Fruit fly (Drosophila melanogaster) S2 (cell line): ENCODE data around the gene CG11737.

Experiments
- CG8478 ChIP-seq: fragments of >200 bp; optimal IDR thresholded peaks from 2 replicates; lab custom pipeline; 2018
- CTCF ChIP-seq, 2 experiments: fragments of >200 bp; optimal IDR thresholded peaks; 2 replicates each; lab custom pipeline; 2018

CG11737 gene

DNA sequence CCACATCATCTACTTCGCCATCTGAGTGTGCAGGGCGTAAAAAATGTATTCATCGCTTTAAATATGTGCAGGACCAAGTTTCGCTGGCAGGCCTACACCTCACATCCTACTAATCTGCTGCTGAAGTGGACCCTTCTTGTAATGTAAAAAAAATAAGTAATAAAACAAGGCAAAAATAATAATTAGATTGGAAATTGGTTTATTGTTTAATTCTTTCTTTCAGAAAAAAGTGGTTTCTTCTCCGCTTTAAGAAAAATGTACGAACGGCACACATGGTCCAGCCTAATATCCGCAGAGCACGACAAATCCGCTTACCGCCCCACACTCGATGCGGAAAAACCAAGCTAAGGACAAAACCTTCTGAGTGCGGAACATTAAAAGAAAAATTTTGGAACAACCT lies 28.2 kb downstream of the CG11737 start:
- no peak for TF ChIP-seq CTCF (optimal IDR thresholded peaks at IDR 0.05; lab: Kevin White, UChicago)
- no peak for TF ChIP-seq CG8478 (lab: Kevin White, UChicago)

DNA sequence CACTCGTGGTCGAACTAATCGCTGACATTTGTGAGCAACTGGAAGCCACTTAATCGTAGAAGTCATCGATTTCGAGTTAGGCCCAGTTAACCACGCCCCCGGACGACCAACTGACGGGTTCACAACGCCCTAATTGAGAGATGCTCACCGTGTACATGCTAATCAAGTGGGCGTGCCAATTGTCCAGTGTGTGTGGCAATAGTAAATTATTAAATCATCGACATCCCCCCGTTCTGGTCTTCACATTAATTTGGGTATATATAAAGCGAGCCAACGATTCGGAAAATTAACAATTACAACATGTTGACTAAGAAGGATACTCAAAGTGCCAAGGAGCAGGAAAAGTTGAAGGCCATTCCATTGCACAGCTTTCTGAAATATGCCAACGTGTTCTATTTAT lies 34.6 kb downstream of the CG11737 start, which contains the start of gene Or85d:
TSS of gene Or85d (plus strand) at position 301 of the 400 bp plus-strand sequence.
- TF ChIP-seq CTCF (optimal IDR thresholded peaks at IDR 0.05; lab: Kevin White, UChicago) (no peak), CG8478 (lab: Kevin White, UChicago) (no peak)

DNA sequence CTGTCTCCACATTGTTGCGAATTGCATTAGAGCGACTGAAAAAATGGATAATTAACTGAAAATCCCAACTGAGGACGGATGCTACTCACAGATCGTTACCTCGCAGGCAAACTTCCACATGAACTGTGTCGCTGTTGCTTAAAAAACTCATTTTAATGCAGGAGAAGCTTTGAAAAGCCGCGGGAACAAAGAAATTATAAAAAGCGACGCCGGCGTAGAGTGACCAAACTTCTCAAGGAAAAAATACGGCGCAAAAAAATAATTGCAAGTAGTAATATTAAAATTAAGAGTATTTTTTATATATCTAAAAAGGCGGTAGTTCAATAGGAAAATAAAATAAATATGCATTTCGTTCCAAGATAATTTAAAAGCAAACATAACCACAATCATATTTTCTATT lies 43.9 kb downstream of the CG11737 start, which contains the start of gene pch2:
TSS of gene pch2 (minus strand) at position 243 of the 400 bp plus-strand sequence.
- TF ChIP-seq CTCF (optimal IDR thresholded peaks at IDR 0.05; lab: Kevin White, UChicago) (no peak), CG8478 (lab: Kevin White, UChicago) (no peak)

DNA sequence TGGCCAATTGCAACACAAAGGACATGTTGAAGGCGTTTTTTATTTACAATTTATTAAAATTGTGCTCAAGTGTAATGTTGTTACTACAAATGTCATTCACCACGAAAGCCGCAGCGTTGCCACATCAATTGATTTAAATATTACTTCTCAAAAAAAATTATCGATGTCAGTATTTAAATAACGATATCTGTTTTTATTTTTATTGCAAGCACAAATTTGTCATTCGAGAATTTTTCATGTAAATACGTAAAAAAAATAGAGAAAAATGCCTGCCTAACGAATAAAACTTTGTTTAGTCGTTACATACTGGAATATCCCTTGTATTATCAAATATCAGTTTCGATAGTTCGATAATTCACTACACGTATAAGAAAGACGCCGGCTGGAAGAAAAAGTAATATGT lies 44.8 kb downstream of the CG11737 start, which contains the start of the genes mRpS18A and CG31460:
TSS of gene mRpS18A (minus strand) at position 110 of the 403 bp plus-strand sequence.
TSS of gene CG31460 (plus strand) at position 190 of the 403 bp plus-strand sequence.
- no peak for TF ChIP-seq CTCF (optimal IDR thresholded peaks at IDR 0.05; lab: Kevin White, UChicago)
- TF ChIP-seq CG8478 (lab: Kevin White, UChicago), result no peak

DNA sequence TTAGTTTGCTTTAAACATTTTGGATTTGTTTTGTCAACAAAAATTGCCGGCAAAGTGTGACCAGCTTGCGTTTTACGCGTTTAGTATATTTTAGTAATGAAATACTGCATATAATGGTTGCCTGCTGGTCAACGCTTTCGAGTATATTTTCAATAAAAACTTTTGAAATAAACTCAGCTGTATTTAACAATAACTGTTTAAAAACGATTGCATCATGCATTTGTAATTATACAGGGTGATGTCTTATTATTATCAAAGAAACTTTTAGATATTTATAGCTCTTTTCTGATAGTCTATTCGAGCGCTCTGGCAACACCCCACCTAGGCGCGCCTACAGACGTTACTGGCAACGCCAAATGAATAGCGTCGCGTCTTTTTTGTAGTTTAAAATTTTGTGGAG lies 46.1 kb downstream of the CG11737 start, which contains the start of gene Cenp-C:
TSS of gene Cenp-C (plus strand) at position 332 of the 400 bp plus-strand sequence.
- no peak for TF ChIP-seq CG8478 (lab: Kevin White, UChicago)
- TF ChIP-seq CTCF (optimal IDR thresholded peaks at IDR 0.05; lab: Kevin White, UChicago), result no peak
